Fruit fly (Drosophila melanogaster): ENCODE measurements around the gene CG14451.
"Not testable (repeated sequence)": the region's sequence is repeated elsewhere in the genome, so short reads cannot be mapped to it uniquely, and the experiment has no call there.

DNA sequence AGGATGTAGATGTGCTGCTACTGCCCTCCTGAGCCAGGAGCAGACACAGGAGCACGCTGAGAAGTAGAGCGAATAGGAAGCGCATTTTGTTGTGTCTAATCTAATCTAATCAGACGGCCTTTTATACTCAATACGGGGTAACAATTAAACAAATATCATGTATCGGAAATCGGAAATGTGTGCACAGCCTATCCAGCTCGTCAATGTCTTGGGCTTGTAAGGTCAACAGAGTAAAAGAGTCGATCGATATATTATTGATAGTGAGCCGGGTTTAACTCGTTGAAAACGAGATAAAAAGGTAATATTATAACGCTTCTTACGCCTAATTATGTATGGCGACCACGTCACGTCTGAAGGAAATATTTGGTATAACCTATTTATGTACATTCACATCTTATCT, 29.5 kb downstream of the CG14451 start, which contains the start of gene CG14454:
- TF ChIP-seq CG8478, CTCF (optimal IDR thresholded peaks at IDR 0.05): not testable (repeated sequence)
